Worm (Caenorhabditis elegans): ENCODE measurements around the gene sups-1.

sups-1 gene

ce11 chrX:6001432-6001831 lies 2.5 kb upstream of the sups-1 start, which contains the start of gene F22F4.4:
Gene F22F4.4 (minus strand): TSS chrX:6001532.
- TF ChIP-seq ztf-3 (GFP tag; optimal IDR thresholded peaks at IDR 0.05) (no peak), ekl-4 (GFP tag; IDR thresholded peaks at IDR 0.05) (no peak), hmg-1.2 (GFP tag; IDR thresholded peaks at IDR 0.05) (no peak), unc-130 (GFP tag; optimal IDR thresholded peaks at IDR 0.05) (no peak), atf-7 (tag; optimal IDR thresholded peaks at IDR 0.05) (no peak), nhr-179 (tag; optimal IDR thresholded peaks at IDR 0.05) (no peak), hlh-12 (tag; optimal IDR thresholded peaks at IDR 0.05) (no peak), repo-1 (tag; optimal IDR thresholded peaks at IDR 0.05) (no peak), Y53F4B.3 (GFP tag; IDR thresholded peaks at IDR 0.05) (no peak)

- no peak for TF ChIP-seq F57A8.1 (GFP tag; optimal IDR thresholded peaks at IDR 0.05)
- no peak for TF ChIP-seq B0019.2 (GFP tag; conservative IDR thresholded peaks at IDR 0.05)
- no peak for TF ChIP-seq ekl-4 (GFP tag; IDR thresholded peaks at IDR 0.05)
- TF ChIP-seq lin-54 (GFP tag; optimal IDR thresholded peaks at IDR 0.05): no peak
- no peak for TF ChIP-seq ztf-25 (GFP tag; IDR thresholded peaks at IDR 0.05)
- no peak for TF ChIP-seq F23B12.7 (tag; optimal IDR thresholded peaks at IDR 0.05; ENCODE audit: insufficient read depth)
- TF ChIP-seq let-607 (tag; optimal IDR thresholded peaks at IDR 0.05): no peak
- no peak for TF ChIP-seq zfh-2 (GFP tag; conservative IDR thresholded peaks at IDR 0.05)
- no peak for TF ChIP-seq egl-44 (GFP tag; IDR thresholded peaks at IDR 0.05)
- TF ChIP-seq lir-1 (GFP tag; conservative IDR thresholded peaks at IDR 0.05): no peak
- no peak for TF ChIP-seq hlh-26 (GFP tag; conservative IDR thresholded peaks at IDR 0.05)
Measured at ce11 chrX:6002479-6002878, 1.5 kb upstream of the sups-1 start.

- TF ChIP-seq B0035.1 (tag; optimal IDR thresholded peaks at IDR 0.05) (no peak), athp-1 (tag; optimal IDR thresholded peaks at IDR 0.05) (no peak), lsl-1 (GFP tag; optimal IDR thresholded peaks at IDR 0.05) (no peak), Y79H2A.3 (GFP tag; conservative IDR thresholded peaks at IDR 0.05) (no peak), ceh-58 (GFP tag; IDR thresholded peaks at IDR 0.05) (no peak), snpc-1.3 (tag; optimal IDR thresholded peaks at IDR 0.05; ENCODE audit: insufficient read depth) (no peak), nfyb-1 (GFP tag; IDR thresholded peaks at IDR 0.05) (no peak), nhr-80 (tag; optimal IDR thresholded peaks at IDR 0.05) (no peak), B0336.3 (GFP tag; IDR thresholded peaks at IDR 0.05) (no peak), ceh-91 (GFP tag; IDR thresholded peaks at IDR 0.05) (no peak), attf-5 (GFP tag; optimal IDR thresholded peaks at IDR 0.05) (no peak), snpc-4 (GFP tag; optimal IDR thresholded peaks at IDR 0.05) (no peak), snpc-4 (tag; optimal IDR thresholded peaks at IDR 0.05) (no peak), pbrm-1 (GFP tag; IDR thresholded peaks at IDR 0.05) (no peak), fkh-3 (tag; optimal IDR thresholded peaks at IDR 0.05) (no peak)
Measured at ce11 chrX:6004315-6004714, 362 bp downstream of the sups-1 start.

DNA sequence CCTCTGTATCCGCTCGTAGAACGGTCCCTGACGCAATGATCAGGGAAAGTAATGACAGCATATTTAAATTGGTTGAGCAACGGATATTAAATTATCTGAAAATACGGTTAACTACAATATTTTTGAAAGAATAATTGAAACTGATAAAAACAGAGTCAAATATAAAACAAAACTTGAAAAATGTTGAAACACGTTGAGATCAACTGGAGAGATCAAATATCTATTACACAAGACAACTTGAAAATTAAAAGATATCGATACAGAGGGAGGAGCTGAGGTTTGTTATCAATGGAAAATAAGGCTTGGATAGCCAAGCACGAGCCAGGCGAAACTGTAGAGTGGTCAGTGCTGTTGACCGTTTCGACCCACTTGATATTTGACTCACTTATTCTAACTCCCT lies 6.6 kb downstream of the sups-1 start, which contains the start of gene C09B8.3:
Gene C09B8.3 (minus strand): TSS at position 101 of the 400 bp plus-strand sequence.
- TF ChIP-seq rec-8 (tag; optimal IDR thresholded peaks at IDR 0.05) (no peak), tbx-9 (tag; optimal IDR thresholded peaks at IDR 0.05; ENCODE audit: borderline replicate concordance) (no peak), repo-1 (tag; optimal IDR thresholded peaks at IDR 0.05) (no peak), unc-130 (GFP tag; optimal IDR thresholded peaks at IDR 0.05) (no peak), tlf-1 (GFP tag; optimal IDR thresholded peaks at IDR 0.05) (no peak), nhr-80 (tag; optimal IDR thresholded peaks at IDR 0.05) (no peak), nfya-1 (tag; optimal IDR thresholded peaks at IDR 0.05; ENCODE audit: borderline replicate concordance, insufficient read depth) (no peak), die-1 (tag; optimal IDR thresholded peaks at IDR 0.05) (no peak), C17E4.6 (GFP tag; IDR thresholded peaks at IDR 0.05) (no peak), ceh-91 (GFP tag; IDR thresholded peaks at IDR 0.05) (no peak), bed-1 (GFP tag; IDR thresholded peaks at IDR 0.05) (no peak), cebp-1 (GFP tag; IDR thresholded peaks at IDR 0.05) (no peak), cebp-1 (tag; optimal IDR thresholded peaks at IDR 0.05) (no peak), rcor-1 (GFP tag; IDR thresholded peaks at IDR 0.05) (no peak), ztf-28 (GFP tag; IDR thresholded peaks at IDR 0.05) (no peak), aptf-3 (GFP tag; IDR thresholded peaks at IDR 0.05) (no peak)
